Worm (Caenorhabditis elegans): ENCODE measurements around the gene F58B4.6.

DNA sequence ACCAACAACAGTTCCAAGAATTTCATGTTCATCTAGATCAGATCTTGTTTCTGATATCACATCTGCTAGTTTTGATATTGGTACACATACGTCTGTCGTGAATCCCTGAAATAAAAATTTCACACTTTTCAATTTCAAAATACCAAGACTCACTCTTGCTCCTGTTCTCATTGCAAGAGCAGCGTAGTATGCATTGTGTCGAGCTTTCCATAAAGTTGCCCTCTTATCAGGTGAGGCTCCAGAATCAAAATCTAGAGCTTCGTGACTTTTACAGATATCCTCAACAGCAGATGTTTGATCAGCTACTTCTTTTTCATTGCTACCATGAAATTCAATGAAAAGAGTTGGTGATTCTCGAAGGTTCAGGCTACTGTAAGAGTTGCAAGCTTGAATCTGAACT is 35.8 kb upstream of the F58B4.6 start, which contains the start of gene F32D8.11:
- no peak for TF ChIP-seq unc-62 (GFP tag; optimal IDR thresholded peaks at IDR 0.05)
- TF ChIP-seq nhr-76 (tag; optimal IDR thresholded peaks at IDR 0.05), result no peak
- no peak for TF ChIP-seq nhr-28 (tag; optimal IDR thresholded peaks at IDR 0.05)
- TF ChIP-seq snpc-4 (tag; optimal IDR thresholded peaks at IDR 0.05), result no peak
- TF ChIP-seq lin-13 (tag; optimal IDR thresholded peaks at IDR 0.05), result no peak
- no peak for TF ChIP-seq blmp-1 (tag; optimal IDR thresholded peaks at IDR 0.05)
- TF ChIP-seq ces-1 (GFP tag; optimal IDR thresholded peaks at IDR 0.05), result no peak
- TF ChIP-seq flh-1 (GFP tag; optimal IDR thresholded peaks at IDR 0.05), result no peak
- TF ChIP-seq ztf-11 (tag; optimal IDR thresholded peaks at IDR 0.05), result no peak
- TF ChIP-seq sptf-1 (tag; optimal IDR thresholded peaks at IDR 0.05), result no peak

Data from whole organism, mixed stage, embryonic.